Worm (Caenorhabditis elegans) whole organism, L1 larva: ENCODE results near the gene ZK105.3.

Experiments
- C16A3.4 ChIP-seq: fragments of 150-350 bp; optimal IDR thresholded peaks from 2 replicates; lab custom pipeline; 2014; ENCODE audit warnings: missing biosample characterization, missing genetic modification characterization
- C34B4.2 ChIP-seq: sonication (generic microtip); optimal IDR thresholded peaks from 2 replicates; lab custom pipeline; 2017; ENCODE audit warnings: mild to moderate bottlenecking, missing genetic modification characterization, missing compliant biosample characterization
- aly-2 ChIP-seq: fragments of 150-350 bp; optimal IDR thresholded peaks from 2 replicates; lab custom pipeline; 2014; ENCODE audit warnings: missing biosample characterization, missing genetic modification characterization
- egl-27 ChIP-seq, 2 experiments: fragments of 150-350 bp in 1 of 2; sonication (generic microtip); optimal IDR thresholded peaks; 3 replicates each; lab custom pipeline; 2017 to 2018; ENCODE audit warnings: missing biosample characterization in 2 of 2, missing genetic modification characterization in 2 of 2, missing genetic modification reagents in 2 of 2
- fos-1 ChIP-seq: fragments of 150-350 bp; optimal IDR thresholded peaks from 2 replicates; lab custom pipeline; 2014; ENCODE audit warnings: missing biosample characterization, missing genetic modification characterization
- hlh-4 ChIP-seq: sonication (generic microtip); optimal IDR thresholded peaks from 2 replicates; lab custom pipeline; 2016; ENCODE audit warnings: mild to moderate bottlenecking, missing genetic modification characterization, missing compliant biosample characterization
- isw-1 ChIP-seq: fragments of 200-800 bp; sonication (Bioruptor generic); IDR thresholded peaks from 2 replicates; pipeline ENCODE4 v1.3.6; 2022; ENCODE audit warnings: missing genetic modification characterization, missing compliant biosample characterization
- lin-35 ChIP-seq, 2 experiments: fragments of 150-350 bp; optimal IDR thresholded peaks; 2 replicates each; lab custom pipeline; 2014; ENCODE audit warnings: missing biosample characterization in 2 of 2, missing genetic modification characterization in 2 of 2, missing genetic modification reagents in 2 of 2
- mdl-1 ChIP-seq, 2 experiments: fragments of 150-350 bp; optimal IDR thresholded peaks; 2 replicates each; lab custom pipeline; 2014 to 2017; ENCODE audit warnings: missing biosample characterization in 2 of 2, missing genetic modification characterization in 2 of 2, inconsistent platforms in 1 of 2
- nhr-237 ChIP-seq: fragments of 150-350 bp; optimal IDR thresholded peaks from 2 replicates; lab custom pipeline; 2014; ENCODE audit warnings: missing biosample characterization, missing genetic modification characterization
- snpc-4 ChIP-seq: fragments of 150-350 bp; optimal IDR thresholded peaks from 2 replicates; lab custom pipeline; 2014; ENCODE audit warnings: missing biosample characterization, missing genetic modification characterization
- sptf-1 ChIP-seq: fragments of 150-350 bp; optimal IDR thresholded peaks from 2 replicates; lab custom pipeline; 2014; ENCODE audit warnings: missing biosample characterization, missing genetic modification characterization
- unc-130 ChIP-seq: fragments of 150-350 bp; optimal IDR thresholded peaks from 2 replicates; lab custom pipeline; 2017; ENCODE audit warnings: missing biosample characterization, missing genetic modification characterization, inconsistent platforms

DNA sequence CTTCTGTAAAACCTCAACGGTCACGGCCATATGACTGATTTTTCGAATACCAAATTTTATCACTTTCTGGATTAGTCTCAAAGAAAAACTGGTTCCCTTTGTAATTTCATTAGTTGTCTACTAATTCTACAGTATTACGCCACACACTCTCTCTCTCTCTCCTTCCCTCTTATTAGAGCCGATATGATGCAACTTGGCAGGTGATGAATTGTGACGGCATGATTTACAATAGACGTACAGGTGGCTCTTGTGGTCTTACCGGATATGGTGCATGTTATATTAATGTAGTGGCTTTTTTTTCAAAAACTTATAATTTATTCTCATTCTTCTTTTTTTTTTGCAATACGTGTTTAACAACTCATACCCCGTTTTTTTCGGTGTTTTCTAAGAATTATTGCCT lies 45.0 kb downstream of the ZK105.3 start:
- no peak for TF ChIP-seq unc-130
- no peak for TF ChIP-seq aly-2
- no peak for TF ChIP-seq egl-27 (tag; optimal IDR thresholded peaks at IDR 0.05; lab: Kevin White, UChicago)
- no peak for TF ChIP-seq nhr-237 (tag; lab: Kevin White, UChicago)
- no peak for TF ChIP-seq snpc-4 (tag; lab: Kevin White, UChicago)
- TF ChIP-seq hlh-4 (tag; lab: Kevin White, UChicago), result no peak
- TF ChIP-seq fos-1 (tag; lab: Kevin White, UChicago), result no peak
- TF ChIP-seq isw-1 (GFP tag; lab: Robert Waterston, UW), result no peak
- TF ChIP-seq lin-35 (GFP tag; optimal IDR thresholded peaks at IDR 0.05; lab: Kevin White, UChicago), result no peak
- TF ChIP-seq mdl-1 (tag; optimal IDR thresholded peaks at IDR 0.05; lab: Kevin White, UChicago), result no peak
- no peak for TF ChIP-seq C16A3.4 (tag; lab: Kevin White, UChicago)
- no peak for TF ChIP-seq sptf-1
- no peak for TF ChIP-seq C34B4.2 (tag; lab: Kevin White, UChicago)
